Fruit fly (Drosophila melanogaster) whole organism, embryonic: ENCODE data around the gene CG14401.

Source experiments
- Atf6 ChIP-seq: fragments of 200-800 bp; sonication (Bioruptor generic); IDR thresholded peaks from 2 replicates; pipeline ENCODE4 v1.3.6; 2022; ENCODE audit warnings: missing biosample characterization, missing genetic modification characterization
- Bgb ChIP-seq: fragments of 200-800 bp; sonication (Bioruptor generic); IDR thresholded peaks from 2 replicates; pipeline ENCODE4 v1.3.6; 2022; ENCODE audit warnings: missing biosample characterization, missing genetic modification characterization; ENCODE audit not compliant: partially characterized antibody
- BtbVII ChIP-seq: fragments of 200-800 bp; sonication (Bioruptor generic); optimal IDR thresholded peaks from 3 replicates; lab custom pipeline; 2017; ENCODE audit warnings: missing biosample characterization, mild to moderate bottlenecking, missing genetic modification characterization
- CG11247 ChIP-seq: fragments of 200-800 bp; sonication (Bioruptor generic); IDR thresholded peaks from 2 replicates; pipeline ENCODE4 v1.3.6; 2022; ENCODE audit warnings: missing biosample characterization, missing genetic modification characterization
- CG11504 ChIP-seq: fragments of 200-800 bp; sonication (Bioruptor generic); optimal IDR thresholded peaks from 3 replicates; lab custom pipeline; 2019; ENCODE audit warnings: missing biosample characterization, mild to moderate bottlenecking, missing genetic modification characterization, moderate library complexity
- CG13775 ChIP-seq: fragments of 200-800 bp; sonication (Bioruptor generic); optimal IDR thresholded peaks from 3 replicates; lab custom pipeline; 2017; ENCODE audit warnings: missing biosample characterization, mild to moderate bottlenecking, missing genetic modification characterization
- CG15073 ChIP-seq: fragments of 200-800 bp; sonication (Bioruptor generic); optimal IDR thresholded peaks from 2 replicates; lab custom pipeline; 2016; ENCODE audit warnings: missing biosample characterization, missing genetic modification characterization
- CG15269 ChIP-seq: fragments of 200-800 bp; sonication (Bioruptor generic); optimal IDR thresholded peaks from 2 replicates; lab custom pipeline; 2018; ENCODE audit warnings: missing biosample characterization, mild to moderate bottlenecking, missing genetic modification characterization, moderate library complexity
- CG15601 ChIP-seq: fragments of 200-800 bp; sonication (Bioruptor generic); optimal IDR thresholded peaks from 3 replicates; lab custom pipeline; 2019; ENCODE audit warnings: missing biosample characterization, mild to moderate bottlenecking, missing genetic modification characterization, moderate library complexity
- CG2712 ChIP-seq: fragments of 200-800 bp; optimal IDR thresholded peaks from 3 replicates; lab custom pipeline; 2019; ENCODE audit warnings: missing biosample characterization, mild to moderate bottlenecking, missing genetic modification characterization, moderate library complexity
- CG33557 ChIP-seq: fragments of 200-800 bp; sonication (Bioruptor generic); optimal IDR thresholded peaks from 2 replicates; lab custom pipeline; 2019; ENCODE audit warnings: missing biosample characterization, mild to moderate bottlenecking, missing genetic modification characterization, moderate library complexity
- CG34376 ChIP-seq: fragments of 200-800 bp; sonication (Bioruptor generic); optimal IDR thresholded peaks from 2 replicates; lab custom pipeline; 2018; ENCODE audit warnings: missing biosample characterization, mild to moderate bottlenecking, missing genetic modification characterization
- CG4707 ChIP-seq: fragments of 200-800 bp; sonication (Bioruptor generic); optimal IDR thresholded peaks from 2 replicates; lab custom pipeline; 2018; ENCODE audit warnings: missing biosample characterization, mild to moderate bottlenecking, missing genetic modification characterization, moderate library complexity
- CG6175 ChIP-seq: fragments of 200-800 bp; sonication (Bioruptor generic); IDR thresholded peaks from 3 replicates; pipeline ENCODE4 v1.3.6; 2022; ENCODE audit warnings: missing biosample characterization, missing genetic modification characterization
- CG6854 ChIP-seq: fragments of 200-800 bp; sonication (Bioruptor generic); optimal IDR thresholded peaks from 3 replicates; lab custom pipeline; 2017; ENCODE audit warnings: missing biosample characterization, mild to moderate bottlenecking, missing genetic modification characterization
- CG7357 ChIP-seq: fragments of 200-800 bp; sonication (Bioruptor generic); IDR thresholded peaks from 3 replicates; pipeline ENCODE4 v1.3.6; 2022; ENCODE audit warnings: missing biosample characterization, missing genetic modification characterization
- CG8290 ChIP-seq, 3 experiments: fragments of 200-800 bp; sonication (Bioruptor generic); optimal IDR thresholded peaks; 2 replicates each; lab custom pipeline; 2016 to 2019; ENCODE audit warnings: missing biosample characterization in 3 of 3, missing genetic modification characterization in 3 of 3, mild to moderate bottlenecking in 2 of 3, moderate library complexity in 1 of 3
- CG9215 ChIP-seq: fragments of 200-800 bp; sonication (Bioruptor generic); IDR thresholded peaks from 2 replicates; pipeline ENCODE4 v1.3.6; 2022; ENCODE audit warnings: missing biosample characterization, missing genetic modification characterization
- CTCF ChIP-seq: fragments of 200-800 bp; sonication (Bioruptor generic); optimal IDR thresholded peaks from 2 replicates; lab custom pipeline; 2017; ENCODE audit warnings: missing biosample characterization, mild to moderate bottlenecking, missing genetic modification characterization, moderate library complexity
- Deaf1 ChIP-seq: fragments of 200-800 bp; optimal IDR thresholded peaks from 3 replicates; lab custom pipeline; 2019; ENCODE audit warnings: missing biosample characterization, mild to moderate bottlenecking, missing genetic modification characterization, moderate library complexity
- Eip74EF ChIP-seq, 2 experiments: fragments of 200-800 bp in 1 of 2; fragments of >200 bp in 1 of 2; sonication (Bioruptor generic) in 1 of 2; optimal IDR thresholded peaks; 2 replicates each; lab custom pipeline; 2017 to 2019; ENCODE audit warnings: missing biosample characterization in 2 of 2, missing genetic modification characterization in 2 of 2, mild to moderate bottlenecking in 1 of 2, moderate library complexity in 1 of 2
- Elba2 ChIP-seq: fragments of 200-800 bp; sonication (Bioruptor generic); optimal IDR thresholded peaks from 3 replicates; lab custom pipeline; 2016; ENCODE audit warnings: missing biosample characterization, missing genetic modification characterization
- Jarid2 ChIP-seq: fragments of 200-800 bp; sonication (Bioruptor generic); optimal IDR thresholded peaks from 3 replicates; lab custom pipeline; 2017; ENCODE audit warnings: mild to moderate bottlenecking, missing biosample characterization, missing genetic modification reagents, missing genetic modification characterization
- Med ChIP-seq: fragments of 200-800 bp; sonication (Bioruptor generic); peaks from one replicate; lab custom pipeline; 2016; ENCODE audit warnings: missing biosample characterization, missing genetic modification characterization, mild to moderate bottlenecking, inconsistent platforms, moderate library complexity
- Opbp ChIP-seq: fragments of 200-800 bp; sonication (Bioruptor generic); IDR thresholded peaks from 3 replicates; pipeline ENCODE4 v1.3.6; 2022; ENCODE audit warnings: missing biosample characterization, missing genetic modification characterization; ENCODE audit not compliant: partially characterized antibody
- Optix ChIP-seq: fragments of 200-800 bp; sonication (Bioruptor generic); IDR thresholded peaks from 3 replicates; pipeline ENCODE4 v1.3.6; 2022; ENCODE audit warnings: missing biosample characterization, missing genetic modification characterization
- br ChIP-seq: fragments of >200 bp; optimal IDR thresholded peaks from 2 replicates; lab custom pipeline; 2017
- cg ChIP-seq: fragments of 200-800 bp; sonication (Bioruptor generic); optimal IDR thresholded peaks from 3 replicates; lab custom pipeline; 2019; ENCODE audit warnings: missing biosample characterization, mild to moderate bottlenecking, missing genetic modification characterization, moderate library complexity
- chm ChIP-seq: fragments of 200-800 bp; sonication (Bioruptor generic); IDR thresholded peaks from 2 replicates; pipeline ENCODE4 v1.3.6; 2022; ENCODE audit warnings: missing biosample characterization, missing genetic modification characterization
- chn ChIP-seq: fragments of 200-800 bp; sonication (Bioruptor generic); optimal IDR thresholded peaks from 2 replicates; lab custom pipeline; 2016; ENCODE audit warnings: missing biosample characterization, missing genetic modification characterization
- ci ChIP-seq: fragments of 200-800 bp; sonication (Bioruptor generic); IDR thresholded peaks from 3 replicates; pipeline ENCODE4 v1.3.6; 2022; ENCODE audit warnings: missing biosample characterization, missing genetic modification characterization
- da ChIP-seq: fragments of 200-800 bp; sonication (Bioruptor generic); optimal IDR thresholded peaks from 2 replicates; lab custom pipeline; 2016; ENCODE audit warnings: missing biosample characterization, missing genetic modification characterization
- gem ChIP-seq: fragments of 200-800 bp; sonication (Bioruptor generic); optimal IDR thresholded peaks from 2 replicates; lab custom pipeline; 2019; ENCODE audit warnings: missing biosample characterization, mild to moderate bottlenecking, missing genetic modification characterization, moderate library complexity
- her ChIP-seq: fragments of 200-800 bp; sonication (Bioruptor generic); optimal IDR thresholded peaks from 2 replicates; lab custom pipeline; 2016; ENCODE audit warnings: missing biosample characterization, missing genetic modification characterization
- insv ChIP-seq, 2 experiments: fragments of 200-800 bp; sonication (Bioruptor generic); optimal IDR thresholded peaks; 3 replicates each; lab custom pipeline; 2016 to 2018; ENCODE audit warnings: missing biosample characterization in 2 of 2, missing genetic modification characterization in 2 of 2
- kni ChIP-seq: fragments of 200-800 bp; sonication (Bioruptor generic); optimal IDR thresholded peaks from 3 replicates; lab custom pipeline; 2017; ENCODE audit warnings: mild to moderate bottlenecking, missing biosample characterization, missing genetic modification reagents, missing genetic modification characterization
- lilli ChIP-seq: fragments of 200-800 bp; sonication (Bioruptor generic); optimal IDR thresholded peaks from 3 replicates; lab custom pipeline; 2016; ENCODE audit warnings: missing biosample characterization, missing genetic modification characterization
- nerfin-1 ChIP-seq: fragments of 200-800 bp; sonication (Bioruptor generic); optimal IDR thresholded peaks from 3 replicates; lab custom pipeline; 2019; ENCODE audit warnings: missing biosample characterization, mild to moderate bottlenecking, missing genetic modification characterization, moderate library complexity
- otp ChIP-seq: fragments of 200-800 bp; sonication (Bioruptor generic); IDR thresholded peaks from 3 replicates; pipeline ENCODE4, ENCODE4 v1.3.6; 2022; ENCODE audit warnings: missing biosample characterization, missing genetic modification characterization
- pan ChIP-seq, 4 experiments: fragments of >200 bp in 3 of 4; fragments of 200-800 bp in 1 of 4; sonication (Bioruptor generic) in 1 of 4; optimal IDR thresholded peaks in 3 of 4; IDR thresholded peaks in 1 of 4; 2 replicates each; pipeline versions ENCODE4 v1.3.6 to Lab custom; 2017 to 2022; ENCODE audit warnings: missing biosample characterization in 2 of 4, missing genetic modification characterization in 2 of 4, mixed read lengths in 1 of 4
- rib ChIP-seq: fragments of 200-800 bp; sonication (Bioruptor generic); IDR thresholded peaks from 2 replicates; pipeline ENCODE4 v1.3.6; 2022; ENCODE audit warnings: missing biosample characterization, missing genetic modification characterization
- sens ChIP-seq: fragments of 200-800 bp; sonication (Bioruptor generic); peaks from one replicate; lab custom pipeline; 2016; ENCODE audit warnings: missing biosample characterization, missing genetic modification characterization
- sqz ChIP-seq: fragments of 200-800 bp; sonication (Bioruptor generic); optimal IDR thresholded peaks from 3 replicates; lab custom pipeline; 2018; ENCODE audit warnings: missing biosample characterization, mild to moderate bottlenecking, missing genetic modification characterization
- stc ChIP-seq: fragments of 200-800 bp; sonication (Bioruptor generic); IDR thresholded peaks from 2 replicates; pipeline ENCODE4 v1.3.6; 2022; ENCODE audit warnings: missing biosample characterization, missing genetic modification characterization
- tna ChIP-seq: fragments of 200-800 bp; sonication (Bioruptor generic); IDR thresholded peaks from 2 replicates; pipeline ENCODE4 v1.3.6; 2022; ENCODE audit warnings: missing biosample characterization, missing genetic modification characterization; ENCODE audit not compliant: partially characterized antibody
- vvl ChIP-seq: fragments of 200-800 bp; sonication (Bioruptor generic); IDR thresholded peaks from 2 replicates; pipeline ENCODE4 v1.3.6; 2022; ENCODE audit warnings: missing biosample characterization, missing genetic modification characterization
- zen ChIP-seq: fragments of 200-800 bp; sonication (Bioruptor generic); optimal IDR thresholded peaks from 3 replicates; lab custom pipeline; 2018; ENCODE audit warnings: missing biosample characterization, mild to moderate bottlenecking, missing genetic modification characterization, moderate library complexity

CG14401 gene

DNA sequence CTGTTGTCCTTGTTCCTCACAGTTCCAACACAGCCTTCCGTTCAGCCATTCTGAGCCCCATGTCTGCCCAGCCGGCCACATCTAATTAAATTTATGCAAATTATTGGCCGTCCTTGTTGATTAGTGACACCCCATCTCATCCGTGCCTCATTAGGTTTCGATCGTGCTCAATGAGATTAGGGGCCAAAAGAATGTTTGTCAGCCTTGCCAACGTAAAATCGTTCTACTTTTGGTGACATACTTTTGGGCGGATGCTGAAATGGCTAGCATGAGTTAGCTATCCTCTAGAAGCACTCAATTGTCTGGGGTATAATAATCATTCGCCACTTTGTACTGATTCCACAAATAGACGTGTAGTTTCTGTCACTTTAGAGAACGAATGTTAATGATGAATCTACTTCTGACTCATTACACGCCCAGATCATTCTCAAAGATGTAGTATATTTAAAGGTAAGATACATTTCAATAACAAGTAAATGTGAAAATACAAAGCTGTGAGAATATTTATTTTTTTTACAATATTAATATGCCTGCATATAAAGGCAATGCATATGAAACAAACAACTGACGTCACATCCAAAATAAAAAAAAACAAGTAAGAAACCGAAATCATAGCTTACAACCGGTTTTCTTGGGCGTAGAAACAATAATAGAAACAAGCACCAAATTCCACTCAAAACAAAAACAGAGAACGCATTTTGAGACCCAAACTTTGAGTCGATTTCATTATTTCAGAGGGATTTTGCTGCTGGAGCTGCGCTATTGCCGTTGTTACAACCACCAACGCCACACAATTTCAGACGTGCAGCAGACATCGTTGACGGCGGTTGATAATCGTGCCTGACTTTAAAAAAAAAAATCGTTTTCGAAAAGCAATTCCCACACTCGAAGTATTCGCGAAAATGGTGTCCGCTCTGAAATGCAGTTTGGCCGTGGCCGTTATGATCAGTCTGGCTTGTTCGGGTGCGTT lies 11.0 kb upstream of the CG14401 start, which contains the start of gene bero:
TSS of gene bero (plus strand) at position 325 of the 970 bp plus-strand sequence.
- peak; percentile 3 for TF ChIP-seq CG15269 (tag; lab: Kevin White, UChicago)
- TF ChIP-seq CG11247: no peak
- TF ChIP-seq CG6854: no peak
- TF ChIP-seq CG15601 (tag; lab: Kevin White, UChicago): peak; percentile 16
- peak in 1 of 2 experiments; percentile 31 for TF ChIP-seq Eip74EF (GFP tag; optimal IDR thresholded peaks at IDR 0.05; lab: Kevin White, UChicago)
- peak; percentile 73 for TF ChIP-seq sqz (GFP tag; lab: Kevin White, UChicago)
- peak; percentile 58; the same call in 1 of the 2 replicates for TF ChIP-seq vvl (GFP tag; lab: Robert Waterston, UW)
- TF ChIP-seq Med (GFP tag; lab: Kevin White, UChicago): peak; percentile 61
- peak; percentile 3 for TF ChIP-seq gem
- TF ChIP-seq Elba2 (GFP tag; lab: Kevin White, UChicago): peak; percentile 72
- TF ChIP-seq chm (GFP tag; lab: Robert Waterston, UW): peak; percentile 56; the same call in 1 of the 2 replicates
- peak; percentile 29 for TF ChIP-seq CG2712 (tag; lab: Kevin White, UChicago)
- TF ChIP-seq lilli: no peak
- peak; percentile 24; the same call in 1 of the 3 replicates for TF ChIP-seq otp (GFP tag; lab: Robert Waterston, UW)
- peak; percentile 21 for TF ChIP-seq CG34376 (GFP tag; lab: Kevin White, UChicago)
- no peak for TF ChIP-seq CG11504 (tag; lab: Kevin White, UChicago)
- peak; percentile 49 for TF ChIP-seq kni (GFP tag; lab: Kevin White, UChicago)
- TF ChIP-seq ci (GFP tag; lab: Robert Waterston, UW): peak; percentile 60; the same call in 2 of the 3 replicates
- TF ChIP-seq zen (tag; lab: Kevin White, UChicago): peak; percentile 44
- peak; percentile 29; the same call in 1 of the 3 replicates for TF ChIP-seq Opbp
- peak; percentile 58; the same call in 1 of the 2 replicates for TF ChIP-seq rib (GFP tag; lab: Robert Waterston, UW)
- TF ChIP-seq sens (GFP tag; lab: Kevin White, UChicago): peak; percentile 84
- TF ChIP-seq CG9215 (GFP tag; lab: Robert Waterston, UW): peak; percentile 79
- peak; percentile 34; the same call in 1 of the 2 replicates for TF ChIP-seq stc (GFP tag; lab: Robert Waterston, UW)
- TF ChIP-seq pan (optimal IDR thresholded peaks at IDR 0.05; lab: Kevin White, UChicago): no peak
- TF ChIP-seq pan (GFP tag; optimal IDR thresholded peaks at IDR 0.05 in 1 of 2, IDR thresholded peaks at IDR 0.05 in 1 of 2): peak in 1 of 2 experiments; percentile 19
- TF ChIP-seq cg (GFP tag; lab: Kevin White, UChicago): no peak
- peak; percentile 13 for TF ChIP-seq CTCF (GFP tag; lab: Kevin White, UChicago)
- TF ChIP-seq CG15073 (GFP tag; lab: Kevin White, UChicago): no peak
- no peak for TF ChIP-seq br (lab: Kevin White, UChicago)
- no peak for TF ChIP-seq da
- TF ChIP-seq BtbVII: peak; percentile 44
- peak in 1 of 2 experiments; percentile 79 for TF ChIP-seq insv (GFP tag; optimal IDR thresholded peaks at IDR 0.05; lab: Kevin White, UChicago)
- TF ChIP-seq chn (GFP tag; lab: Kevin White, UChicago): no peak
- TF ChIP-seq Optix: no peak
- peak; percentile 5 for TF ChIP-seq CG4707 (GFP tag; lab: Kevin White, UChicago)
- no peak for TF ChIP-seq Deaf1 (tag; lab: Kevin White, UChicago)
- no peak for TF ChIP-seq nerfin-1 (tag; lab: Kevin White, UChicago)
- peak; percentile 14 for TF ChIP-seq her (GFP tag; lab: Kevin White, UChicago)
- no peak for TF ChIP-seq CG7357 (GFP tag; lab: Robert Waterston, UW)
- TF ChIP-seq tna: peak; percentile 41; the same call in 1 of the 2 replicates
- no peak for TF ChIP-seq CG13775 (GFP tag; lab: Kevin White, UChicago)
- TF ChIP-seq Jarid2 (GFP tag; lab: Kevin White, UChicago): peak; percentile 69
- TF ChIP-seq CG33557 (GFP tag; lab: Kevin White, UChicago): no peak
- TF ChIP-seq CG8290 (GFP tag; optimal IDR thresholded peaks at IDR 0.05; lab: Kevin White, UChicago): no peak
- TF ChIP-seq CG8290 (tag; optimal IDR thresholded peaks at IDR 0.05; lab: Kevin White, UChicago): peak in 1 of 2 experiments; percentile 63
- TF ChIP-seq CG6175: peak; percentile 64; the same call in 2 of the 3 replicates
- TF ChIP-seq Atf6: 0 out of 2 replicates have a peak, but pooled peaks have one; percentile 38
- TF ChIP-seq Bgb: peak; percentile 30; the same call in 1 of the 2 replicates
